1 fruit fly cellular context compared by ENCODE assay signal in the genomic region with DNA sequence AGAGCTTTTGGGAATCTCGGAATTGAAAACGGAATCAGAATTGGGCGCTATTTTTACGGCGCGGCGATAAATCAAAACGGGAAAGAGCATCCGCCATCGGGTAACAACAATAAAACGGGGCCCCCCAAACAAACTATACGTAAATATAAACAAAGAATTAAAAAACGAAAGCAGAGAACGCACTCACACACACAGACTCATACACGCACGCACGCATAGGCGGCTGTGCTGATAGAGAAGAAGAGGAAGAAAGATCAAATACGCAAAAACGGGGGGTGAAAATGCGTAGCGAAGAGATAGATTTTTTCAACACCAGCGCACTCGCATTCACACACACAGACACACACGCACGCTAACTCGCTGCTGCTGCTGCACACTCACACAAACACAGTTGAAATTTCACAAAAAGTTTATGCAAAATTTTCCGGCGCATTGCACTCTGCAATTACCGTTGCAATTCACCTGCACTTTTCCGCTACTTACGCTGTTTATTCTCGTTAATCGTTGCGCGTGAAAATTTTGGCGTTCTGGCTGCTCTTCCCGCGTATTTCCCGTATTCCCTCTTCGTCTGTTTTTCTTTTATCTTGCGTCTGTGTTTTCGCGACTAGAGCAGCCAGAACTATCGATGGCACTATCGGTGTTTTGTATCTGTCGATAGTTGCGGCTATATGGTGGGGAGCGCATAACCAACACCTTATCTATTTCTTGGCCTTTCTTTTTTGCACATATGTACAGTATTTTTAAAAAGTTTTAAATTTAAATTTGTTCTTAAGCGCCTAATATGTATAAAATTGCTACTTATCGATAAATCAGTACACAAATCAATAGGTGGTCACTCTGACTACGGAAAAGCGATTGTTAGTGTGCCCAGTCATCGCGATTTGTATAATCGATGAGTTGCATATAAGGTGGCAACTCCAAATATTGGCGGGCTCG.
TF ChIP-seq lines count a peak whose summit lies in the region.

CG31122 (minus strand) TSS at position 596 of the 936 bp plus-strand sequence.

TF ChIP-seq in whole organism, embryonic, 481 proteins besides CTCF, POLR2A, EP300 and RAD21 (continued from another document and continues in another):
- TF ChIP-seq CG14014 (GFP tag; IDR thresholded peaks at IDR 0.05; lab: Robert Waterston, UW) = no peak
- peak; percentile 96 for TF ChIP-seq CG14860 (GFP tag; IDR thresholded peaks at IDR 0.05; lab: Robert Waterston, UW; ENCODE audit: partially characterized antibody)
- peak in 1 of 2 experiments; percentile 42 for TF ChIP-seq chif (GFP tag; optimal IDR thresholded peaks at IDR 0.05; lab: Kevin White, UChicago)
- peak; percentile 95 for TF ChIP-seq vnd (GFP tag; IDR thresholded peaks at IDR 0.05; lab: Robert Waterston, UW; ENCODE audit: partially characterized antibody)
- TF ChIP-seq CG9727 (GFP tag; optimal IDR thresholded peaks at IDR 0.05; lab: Kevin White, UChicago) = no peak
- TF ChIP-seq CG6683 (GFP tag; optimal IDR thresholded peaks at IDR 0.05; lab: Kevin White, UChicago) = no peak
- peak; percentile 91 for TF ChIP-seq bbx (GFP tag; IDR thresholded peaks at IDR 0.05; lab: Robert Waterston, UW; ENCODE audit: partially characterized antibody)
- no peak for TF ChIP-seq slou (GFP tag; optimal IDR thresholded peaks at IDR 0.05; lab: Kevin White, UChicago)
- TF ChIP-seq Nf-YB (GFP tag; optimal IDR thresholded peaks at IDR 0.05; lab: Kevin White, UChicago) = no peak
- TF ChIP-seq kah (GFP tag; optimal IDR thresholded peaks at IDR 0.05; lab: Kevin White, UChicago) = no peak
- TF ChIP-seq NFAT (GFP tag; IDR thresholded peaks at IDR 0.05; lab: Robert Waterston, UW) = 0 out of 2 replicates have a peak, but pooled peaks have one; percentile 23
- TF ChIP-seq al (GFP tag; IDR thresholded peaks at IDR 0.05; lab: Robert Waterston, UW) = peak; percentile 50; the same call in 1 of the 2 replicates
- no peak for TF ChIP-seq pb (GFP tag; optimal IDR thresholded peaks at IDR 0.05; lab: Kevin White, UChicago)
- TF ChIP-seq CG11504 (tag; optimal IDR thresholded peaks at IDR 0.05; lab: Kevin White, UChicago) = peak; percentile 63
- TF ChIP-seq sisA (GFP tag; IDR thresholded peaks at IDR 0.05; lab: Robert Waterston, UW) = peak; percentile 47; the same call in 1 of the 2 replicates
- no peak for TF ChIP-seq phol (tag; optimal IDR thresholded peaks at IDR 0.05; lab: Kevin White, UChicago)
- peak; percentile 96 for TF ChIP-seq hb (GFP tag; IDR thresholded peaks at IDR 0.05; lab: Robert Waterston, UW; ENCODE audit: partially characterized antibody)
- no peak for TF ChIP-seq CG7357 (GFP tag; IDR thresholded peaks at IDR 0.05; lab: Robert Waterston, UW)
- TF ChIP-seq bowl (GFP tag; IDR thresholded peaks at IDR 0.05; lab: Robert Waterston, UW) = no peak
- no peak for TF ChIP-seq CG12219 (GFP tag; optimal IDR thresholded peaks at IDR 0.05; lab: Kevin White, UChicago)
- TF ChIP-seq Side (GFP tag; optimal IDR thresholded peaks at IDR 0.05; lab: Kevin White, UChicago) = peak; percentile 26
- no peak for TF ChIP-seq C15 (GFP tag; IDR thresholded peaks at IDR 0.05; lab: Robert Waterston, UW)
- peak; percentile 65 for TF ChIP-seq zfh2 (GFP tag; optimal IDR thresholded peaks at IDR 0.05; lab: Kevin White, UChicago)
- peak; percentile 37 for TF ChIP-seq CG6813 (GFP tag; optimal IDR thresholded peaks at IDR 0.05; lab: Kevin White, UChicago)
- TF ChIP-seq HLH4C (GFP tag; IDR thresholded peaks at IDR 0.05; lab: Robert Waterston, UW; ENCODE audit: partially characterized antibody) = peak; percentile 97
- peak; percentile 12 for TF ChIP-seq CG18011 (GFP tag; optimal IDR thresholded peaks at IDR 0.05; lab: Kevin White, UChicago)
- no peak for TF ChIP-seq h (optimal IDR thresholded peaks at IDR 0.05; lab: Kevin White, UChicago)
- peak; percentile 55; the same call in 1 of the 3 replicates for TF ChIP-seq CG11695 (GFP tag; IDR thresholded peaks at IDR 0.05; lab: Robert Waterston, UW)
- no peak for TF ChIP-seq kni (GFP tag; optimal IDR thresholded peaks at IDR 0.05; lab: Kevin White, UChicago)
- peak; percentile 96 for TF ChIP-seq Sry-δ (GFP tag; optimal IDR thresholded peaks at IDR 0.05; lab: Kevin White, UChicago)
- TF ChIP-seq nom (GFP tag; optimal IDR thresholded peaks at IDR 0.05; lab: Kevin White, UChicago) = no peak
- TF ChIP-seq so (GFP tag; IDR thresholded peaks at IDR 0.05; lab: Robert Waterston, UW) = peak; percentile 27; the same call in 1 of the 3 replicates
- peak; percentile 90 for TF ChIP-seq nerfin-2 (GFP tag; IDR thresholded peaks at IDR 0.05; lab: Robert Waterston, UW; ENCODE audit: partially characterized antibody)
- TF ChIP-seq Atf3 (GFP tag; optimal IDR thresholded peaks at IDR 0.05; lab: Kevin White, UChicago) = peak; percentile 55
- TF ChIP-seq CkIIα-i1 (GFP tag; IDR thresholded peaks at IDR 0.05; lab: Robert Waterston, UW) = no peak
- peak; percentile 49 for TF ChIP-seq CHES-1-like (GFP tag; optimal IDR thresholded peaks at IDR 0.05; lab: Kevin White, UChicago)
- TF ChIP-seq CG15479 (GFP tag; optimal IDR thresholded peaks at IDR 0.05; lab: Kevin White, UChicago) = peak; percentile 91
- no peak for TF ChIP-seq sima (GFP tag; optimal IDR thresholded peaks at IDR 0.05; lab: Kevin White, UChicago)
- no peak for TF ChIP-seq CG9437 (GFP tag; optimal IDR thresholded peaks at IDR 0.05; lab: Kevin White, UChicago)
- TF ChIP-seq Doc3 (GFP tag; IDR thresholded peaks at IDR 0.05; lab: Robert Waterston, UW; ENCODE audit: partially characterized antibody) = peak; percentile 99
- peak; percentile 95 for TF ChIP-seq unc-4 (GFP tag; IDR thresholded peaks at IDR 0.05; lab: Robert Waterston, UW; ENCODE audit: partially characterized antibody)
- peak; percentile 7 for TF ChIP-seq BtbVII (GFP tag; optimal IDR thresholded peaks at IDR 0.05; lab: Kevin White, UChicago)
- TF ChIP-seq CG17612 (GFP tag; IDR thresholded peaks at IDR 0.05; lab: Robert Waterston, UW) = no peak
- peak; percentile 99 for TF ChIP-seq stwl (tag; optimal IDR thresholded peaks at IDR 0.05; lab: Kevin White, UChicago)
- TF ChIP-seq tin (GFP tag; optimal IDR thresholded peaks at IDR 0.05; lab: Kevin White, UChicago) = peak; percentile 54
- no peak for TF ChIP-seq NC2α (GFP tag; optimal IDR thresholded peaks at IDR 0.05; lab: Kevin White, UChicago)
- TF ChIP-seq CG4617 (GFP tag; optimal IDR thresholded peaks at IDR 0.05; lab: Kevin White, UChicago; ENCODE audit: borderline replicate concordance) = peak; percentile 36
- peak; percentile 37 for TF ChIP-seq chn (GFP tag; optimal IDR thresholded peaks at IDR 0.05; lab: Kevin White, UChicago)
- peak; percentile 25 for TF ChIP-seq hkb (optimal IDR thresholded peaks at IDR 0.05; lab: Kevin White, UChicago)
- no peak for TF ChIP-seq hkb (GFP tag; IDR thresholded peaks at IDR 0.05; lab: Robert Waterston, UW)
- no peak for TF ChIP-seq Hr78 (GFP tag; optimal IDR thresholded peaks at IDR 0.05; lab: Kevin White, UChicago)
- no peak for TF ChIP-seq CG2202 (tag; optimal IDR thresholded peaks at IDR 0.05; lab: Kevin White, UChicago)
- no peak for TF ChIP-seq disco-r (GFP tag; optimal IDR thresholded peaks at IDR 0.05; lab: Kevin White, UChicago)
- TF ChIP-seq H2.0 (GFP tag; IDR thresholded peaks at IDR 0.05; lab: Robert Waterston, UW) = no peak
- TF ChIP-seq Deaf1 (tag; optimal IDR thresholded peaks at IDR 0.05; lab: Kevin White, UChicago) = peak; percentile 19
- peak; percentile 59 for TF ChIP-seq CG9817 (tag; optimal IDR thresholded peaks at IDR 0.05; lab: Kevin White, UChicago)
- no peak for TF ChIP-seq CG10565 (GFP tag; optimal IDR thresholded peaks at IDR 0.05; lab: Kevin White, UChicago)
- no peak for TF ChIP-seq CG11696 (GFP tag; IDR thresholded peaks at IDR 0.05; lab: Robert Waterston, UW)
- no peak for TF ChIP-seq fd96Cb (tag; optimal IDR thresholded peaks at IDR 0.05; lab: Kevin White, UChicago)
- TF ChIP-seq ATbp (GFP tag; optimal IDR thresholded peaks at IDR 0.05; lab: Kevin White, UChicago) = peak; percentile 12
- no peak for TF ChIP-seq ham (GFP tag; IDR thresholded peaks at IDR 0.05; lab: Robert Waterston, UW)
- no peak for TF ChIP-seq chm (GFP tag; IDR thresholded peaks at IDR 0.05; lab: Robert Waterston, UW)
- peak; percentile 51; the same call in 1 of the 2 replicates for TF ChIP-seq Atf6 (GFP tag; IDR thresholded peaks at IDR 0.05; lab: Robert Waterston, UW)
- no peak for TF ChIP-seq CG14965 (GFP tag; optimal IDR thresholded peaks at IDR 0.05; lab: Kevin White, UChicago; ENCODE audit: borderline replicate concordance)
- TF ChIP-seq CG30431 (GFP tag; optimal IDR thresholded peaks at IDR 0.05; lab: Kevin White, UChicago) = no peak
- no peak for TF ChIP-seq CG7271 (tag; optimal IDR thresholded peaks at IDR 0.05; lab: Kevin White, UChicago)
- TF ChIP-seq CG7556 (GFP tag; optimal IDR thresholded peaks at IDR 0.05; lab: Kevin White, UChicago) = no peak
- peak; percentile 97 for TF ChIP-seq zen2 (GFP tag; IDR thresholded peaks at IDR 0.05; lab: Robert Waterston, UW; ENCODE audit: partially characterized antibody)
- TF ChIP-seq CG17359 (tag; optimal IDR thresholded peaks at IDR 0.05; lab: Kevin White, UChicago) = no peak
- TF ChIP-seq CG2116 (GFP tag; optimal IDR thresholded peaks at IDR 0.05; lab: Kevin White, UChicago) = peak; percentile 86
- TF ChIP-seq CG13296 (GFP tag; optimal IDR thresholded peaks at IDR 0.05; lab: Kevin White, UChicago) = no peak
- peak; percentile 71 for TF ChIP-seq gfzf (GFP tag; optimal IDR thresholded peaks at IDR 0.05; lab: Kevin White, UChicago)
- no peak for TF ChIP-seq pfk (GFP tag; optimal IDR thresholded peaks at IDR 0.05; lab: Kevin White, UChicago)
- no peak for TF ChIP-seq Eip74EF (GFP tag; optimal IDR thresholded peaks at IDR 0.05; lab: Kevin White, UChicago)
- no peak for TF ChIP-seq z (GFP tag; IDR thresholded peaks at IDR 0.05; lab: Robert Waterston, UW)
- no peak for TF ChIP-seq jigr1 (GFP tag; IDR thresholded peaks at IDR 0.05; lab: Robert Waterston, UW)
- TF ChIP-seq CG7963 (GFP tag; IDR thresholded peaks at IDR 0.05; lab: Robert Waterston, UW; ENCODE audit: partially characterized antibody) = peak; percentile 88
- no peak for TF ChIP-seq Elba2 (GFP tag; optimal IDR thresholded peaks at IDR 0.05; lab: Kevin White, UChicago)
- TF ChIP-seq CG7786 (GFP tag; optimal IDR thresholded peaks at IDR 0.05; lab: Kevin White, UChicago) = peak; percentile 57
- TF ChIP-seq CG31388 (GFP tag; optimal IDR thresholded peaks at IDR 0.05; lab: Kevin White, UChicago) = no peak
- no peak for TF ChIP-seq ro (GFP tag; IDR thresholded peaks at IDR 0.05; lab: Robert Waterston, UW)
- TF ChIP-seq her (GFP tag; optimal IDR thresholded peaks at IDR 0.05; lab: Kevin White, UChicago) = peak; percentile 11
- no peak for TF ChIP-seq CG18599 (GFP tag; optimal IDR thresholded peaks at IDR 0.05; lab: Kevin White, UChicago)
- TF ChIP-seq dmrt11E (tag; optimal IDR thresholded peaks at IDR 0.05; lab: Kevin White, UChicago) = peak; percentile 44
- TF ChIP-seq maf-S (GFP tag; optimal IDR thresholded peaks at IDR 0.05; lab: Kevin White, UChicago) = peak; percentile 32
- no peak for TF ChIP-seq ftz-f1 (GFP tag; optimal IDR thresholded peaks at IDR 0.05; lab: Kevin White, UChicago)
- no peak for TF ChIP-seq ara (GFP tag; IDR thresholded peaks at IDR 0.05; lab: Robert Waterston, UW)
- peak; percentile 33 for TF ChIP-seq shn (GFP tag; optimal IDR thresholded peaks at IDR 0.05; lab: Kevin White, UChicago)
- TF ChIP-seq mam (GFP tag; optimal IDR thresholded peaks at IDR 0.05; lab: Kevin White, UChicago) = peak; percentile 63
- TF ChIP-seq CG33557 (GFP tag; optimal IDR thresholded peaks at IDR 0.05; lab: Kevin White, UChicago) = no peak
- TF ChIP-seq grn (GFP tag; optimal IDR thresholded peaks at IDR 0.05; lab: Kevin White, UChicago) = peak; percentile 34
- TF ChIP-seq D19A (tag; optimal IDR thresholded peaks at IDR 0.05; lab: Kevin White, UChicago) = peak; percentile 96
- peak; percentile 30 for TF ChIP-seq CG12744 (GFP tag; optimal IDR thresholded peaks at IDR 0.05; lab: Kevin White, UChicago)
- peak; percentile 30 for TF ChIP-seq lab (GFP tag; optimal IDR thresholded peaks at IDR 0.05; lab: Kevin White, UChicago)
- no peak for TF ChIP-seq CG2199 (GFP tag; IDR thresholded peaks at IDR 0.05; lab: Robert Waterston, UW)
- TF ChIP-seq CG8281 (tag; optimal IDR thresholded peaks at IDR 0.05; lab: Kevin White, UChicago) = no peak
- TF ChIP-seq CG4404 (GFP tag; IDR thresholded peaks at IDR 0.05; lab: Robert Waterston, UW) = no peak
- TF ChIP-seq CG2875 (GFP tag; optimal IDR thresholded peaks at IDR 0.05; lab: Kevin White, UChicago) = no peak
- TF ChIP-seq Hmx (GFP tag; optimal IDR thresholded peaks at IDR 0.05; lab: Kevin White, UChicago) = no peak
- TF ChIP-seq CrebB (tag; optimal IDR thresholded peaks at IDR 0.05; lab: Kevin White, UChicago) = no peak
- peak; percentile 8 for TF ChIP-seq zen (tag; optimal IDR thresholded peaks at IDR 0.05; lab: Kevin White, UChicago)
- peak; percentile 55 for TF ChIP-seq crol (GFP tag; IDR thresholded peaks at IDR 0.05; lab: Robert Waterston, UW)
- TF ChIP-seq ase (GFP tag; IDR thresholded peaks at IDR 0.05; lab: Robert Waterston, UW) = no peak
- no peak for TF ChIP-seq CG11456 (GFP tag; IDR thresholded peaks at IDR 0.05; lab: Robert Waterston, UW)
- TF ChIP-seq CG10209 (GFP tag; optimal IDR thresholded peaks at IDR 0.05; lab: Kevin White, UChicago) = no peak
- TF ChIP-seq Fer1 (GFP tag; optimal IDR thresholded peaks at IDR 0.05; lab: Kevin White, UChicago) = peak; percentile 34
- TF ChIP-seq CG16863 (GFP tag; optimal IDR thresholded peaks at IDR 0.05; lab: Kevin White, UChicago) = peak; percentile 63
- TF ChIP-seq CG4820 (GFP tag; optimal IDR thresholded peaks at IDR 0.05; lab: Kevin White, UChicago) = peak; percentile 28
- peak; percentile 75 for TF ChIP-seq CG9932 (GFP tag; IDR thresholded peaks at IDR 0.05; lab: Robert Waterston, UW)
- no peak for TF ChIP-seq CG16779 (GFP tag; IDR thresholded peaks at IDR 0.05; lab: Robert Waterston, UW)
- TF ChIP-seq slbo (GFP tag; IDR thresholded peaks at IDR 0.05; lab: Robert Waterston, UW) = peak; percentile 75; the same call in 1 of the 2 replicates
- peak; percentile 18 for TF ChIP-seq CG1233 (GFP tag; optimal IDR thresholded peaks at IDR 0.05; lab: Kevin White, UChicago)
- peak; percentile 88 for TF ChIP-seq Med (GFP tag; lab: Kevin White, UChicago)
- peak; percentile 76 for TF ChIP-seq Adf1 (GFP tag; IDR thresholded peaks at IDR 0.05; lab: Robert Waterston, UW)
- no peak for TF ChIP-seq CG32772 (GFP tag; IDR thresholded peaks at IDR 0.05; lab: Robert Waterston, UW)
- TF ChIP-seq btn (GFP tag; optimal IDR thresholded peaks at IDR 0.05; lab: Kevin White, UChicago) = no peak
- TF ChIP-seq otp (GFP tag; IDR thresholded peaks at IDR 0.05; lab: Robert Waterston, UW) = no peak
- TF ChIP-seq CG17568 (GFP tag; optimal IDR thresholded peaks at IDR 0.05; lab: Kevin White, UChicago) = no peak
- no peak for TF ChIP-seq CG31365 (tag; optimal IDR thresholded peaks at IDR 0.05; lab: Kevin White, UChicago)
- TF ChIP-seq Optix (GFP tag; IDR thresholded peaks at IDR 0.05; lab: Robert Waterston, UW) = no peak
- TF ChIP-seq CG1529 (GFP tag; optimal IDR thresholded peaks at IDR 0.05; lab: Kevin White, UChicago) = no peak
